Fruit fly (Drosophila melanogaster): ENCODE results near the gene CG13282.

Gene CG13282

dm6 chr2L:16879288-16879687, 45.0 kb upstream of the CG13282 start, which contains the start of the genes CG32832, CG31743 and CG34313 (continued):
- TF ChIP-seq Bdp1 (GFP tag; optimal IDR thresholded peaks at IDR 0.05), result no peak

- TF ChIP-seq Nf-YB (GFP tag; optimal IDR thresholded peaks at IDR 0.05), result peak; percentile 53
- no peak for TF ChIP-seq CG17829 (tag; optimal IDR thresholded peaks at IDR 0.05)
- TF ChIP-seq chn (GFP tag; optimal IDR thresholded peaks at IDR 0.05), result no peak
- TF ChIP-seq tgo (GFP tag; IDR thresholded peaks at IDR 0.05), result no peak
- TF ChIP-seq CG10959 (GFP tag; IDR thresholded peaks at IDR 0.05), result no peak
- TF ChIP-seq lov (optimal IDR thresholded peaks at IDR 0.05), result no peak
- TF ChIP-seq lov (GFP tag; IDR thresholded peaks at IDR 0.05), result no peak
- no peak for TF ChIP-seq CG4424 (GFP tag; optimal IDR thresholded peaks at IDR 0.05)
- peak; percentile 92 for TF ChIP-seq Nf-YC (tag; optimal IDR thresholded peaks at IDR 0.05)
- TF ChIP-seq Dref (GFP tag; IDR thresholded peaks at IDR 0.05), result 0 out of 2 replicates have a peak, but pooled peaks have one; percentile 19
- TF ChIP-seq org-1 (GFP tag; optimal IDR thresholded peaks at IDR 0.05), result no peak
- TF ChIP-seq Deaf1 (tag; optimal IDR thresholded peaks at IDR 0.05), result peak; percentile 68
- TF ChIP-seq pum (GFP tag; optimal IDR thresholded peaks at IDR 0.05), result no peak
- no peak for TF ChIP-seq CG34224 (GFP tag; IDR thresholded peaks at IDR 0.05; ENCODE audit: partially characterized antibody)
- TF ChIP-seq Xrp1 (GFP tag; IDR thresholded peaks at IDR 0.05), result no peak
- TF ChIP-seq HLH4C (GFP tag; IDR thresholded peaks at IDR 0.05; ENCODE audit: partially characterized antibody), result 0 out of 3 replicates have a peak, but pooled peaks have one; percentile 26
- no peak for TF ChIP-seq Jarid2 (GFP tag; optimal IDR thresholded peaks at IDR 0.05)
- TF ChIP-seq CG1832 (GFP tag; optimal IDR thresholded peaks at IDR 0.05), result peak; percentile 6
- TF ChIP-seq CG31224 (GFP tag; IDR thresholded peaks at IDR 0.05), result no peak
- TF ChIP-seq CG12219 (GFP tag; optimal IDR thresholded peaks at IDR 0.05), result no peak
- TF ChIP-seq CG6813 (GFP tag; optimal IDR thresholded peaks at IDR 0.05), result no peak
- TF ChIP-seq CG7372 (GFP tag; IDR thresholded peaks at IDR 0.05), result peak; percentile 72
- TF ChIP-seq CG17186 (GFP tag; optimal IDR thresholded peaks at IDR 0.05), result no peak
- TF ChIP-seq CG13287 (GFP tag; IDR thresholded peaks at IDR 0.05; ENCODE audit: partially characterized antibody), result no peak
- no peak for TF ChIP-seq CG8924 (tag; optimal IDR thresholded peaks at IDR 0.05)
- TF ChIP-seq D19B (GFP tag; optimal IDR thresholded peaks at IDR 0.05), result no peak
- TF ChIP-seq p53 (GFP tag; optimal IDR thresholded peaks at IDR 0.05), result no peak
- TF ChIP-seq ci (GFP tag; IDR thresholded peaks at IDR 0.05), result 0 out of 3 replicates have a peak, but pooled peaks have one; percentile 8
- no peak for TF ChIP-seq CG15601 (tag; optimal IDR thresholded peaks at IDR 0.05)
- no peak for TF ChIP-seq CG1233 (GFP tag; optimal IDR thresholded peaks at IDR 0.05)
Observed at dm6 chr2L:16877678-16878077, 43.4 kb upstream of the CG13282 start.

dm6 chr2L:16876555-16876954, 42.3 kb upstream of the CG13282 start:
- no peak for TF ChIP-seq CG6175 (GFP tag; IDR thresholded peaks at IDR 0.05)
- no peak for TF ChIP-seq CG8290 (GFP tag; optimal IDR thresholded peaks at IDR 0.05)
- no peak for TF ChIP-seq CG8290 (tag; optimal IDR thresholded peaks at IDR 0.05)
- TF ChIP-seq mld (GFP tag; IDR thresholded peaks at IDR 0.05; ENCODE audit: partially characterized antibody), result 0 out of 3 replicates have a peak, but pooled peaks have one; percentile 32
- TF ChIP-seq Pdp1 (GFP tag; optimal IDR thresholded peaks at IDR 0.05), result peak in 1 of 2 experiments; percentile 85
- no peak for TF ChIP-seq CG10979 (tag; optimal IDR thresholded peaks at IDR 0.05)
- no peak for TF ChIP-seq BEAF-32 (GFP tag; optimal IDR thresholded peaks at IDR 0.05)
- no peak for TF ChIP-seq pita (GFP tag; optimal IDR thresholded peaks at IDR 0.05)
- TF ChIP-seq NFAT (GFP tag; IDR thresholded peaks at IDR 0.05), result no peak
- TF ChIP-seq lmd (GFP tag; IDR thresholded peaks at IDR 0.05), result 0 out of 2 replicates have a peak, but pooled peaks have one; percentile 10
- TF ChIP-seq Lpt (GFP tag; optimal IDR thresholded peaks at IDR 0.05), result no peak
- TF ChIP-seq CG12942 (GFP tag; optimal IDR thresholded peaks at IDR 0.05), result no peak
- TF ChIP-seq sd (tag; optimal IDR thresholded peaks at IDR 0.05), result peak; percentile 86
- peak; percentile 76 for TF ChIP-seq CTCF (GFP tag; optimal IDR thresholded peaks at IDR 0.05)
- TF ChIP-seq pzg (GFP tag; optimal IDR thresholded peaks at IDR 0.05), result no peak
- peak; percentile 44 for TF ChIP-seq gro (GFP tag; optimal IDR thresholded peaks at IDR 0.05)
- TF ChIP-seq ems (GFP tag; optimal IDR thresholded peaks at IDR 0.05), result no peak
